Worm (Caenorhabditis elegans) whole organism, L1 larva: ENCODE measurements around the gene tbx-34.

Source experiments
- C16A3.4 ChIP-seq: fragments of 150-350 bp; optimal IDR thresholded peaks from 2 replicates; lab custom pipeline; 2014; ENCODE audit warnings: missing biosample characterization, missing genetic modification characterization
- Y116A8C.19 ChIP-seq: sonication (generic microtip); optimal IDR thresholded peaks from 2 replicates; lab custom pipeline; 2016; ENCODE audit warnings: missing compliant biosample characterization, missing genetic modification characterization, borderline replicate concordance
- ceh-63 ChIP-seq: fragments of 200-800 bp; sonication (Bioruptor generic); optimal IDR thresholded peaks from 2 replicates; lab custom pipeline; 2018; ENCODE audit warnings: mild to moderate bottlenecking, missing genetic modification characterization, missing compliant biosample characterization
- ceh-88 ChIP-seq: fragments of 200-800 bp; sonication (Bioruptor generic); IDR thresholded peaks from 2 replicates; pipeline ENCODE4 v1.3.6; 2022; ENCODE audit warnings: missing genetic modification characterization, missing compliant biosample characterization
- ceh-90 ChIP-seq: sonication (generic microtip); optimal IDR thresholded peaks from 2 replicates; lab custom pipeline; 2016; ENCODE audit warnings: missing genetic modification characterization, missing compliant biosample characterization
- ces-1 ChIP-seq: fragments of 150-350 bp; optimal IDR thresholded peaks from 2 replicates; lab custom pipeline; 2014; ENCODE audit warnings: missing biosample characterization, missing genetic modification reagents, missing genetic modification characterization
- dpl-1 ChIP-seq, 3 experiments: fragments of 150-350 bp in 2 of 3; sonication (generic microtip) in 1 of 3; optimal IDR thresholded peaks; 2 replicates each; lab custom pipeline; 2014 to 2017; ENCODE audit warnings: missing biosample characterization in 3 of 3, missing genetic modification characterization in 3 of 3, missing genetic modification reagents in 3 of 3
- dsc-1 ChIP-seq: sonication (generic microtip); optimal IDR thresholded peaks from 2 replicates; lab custom pipeline; 2016; ENCODE audit warnings: mild to moderate bottlenecking, missing genetic modification characterization, missing compliant biosample characterization
- egl-27 ChIP-seq, 2 experiments: fragments of 150-350 bp in 1 of 2; sonication (generic microtip); optimal IDR thresholded peaks; 3 replicates each; lab custom pipeline; 2017 to 2018; ENCODE audit warnings: missing biosample characterization in 2 of 2, missing genetic modification characterization in 2 of 2, missing genetic modification reagents in 2 of 2
- ets-5 ChIP-seq: fragments of 200-800 bp; sonication (Bioruptor generic); IDR thresholded peaks from 2 replicates; pipeline ENCODE4 v1.3.6; 2022; ENCODE audit warnings: missing genetic modification characterization, missing compliant biosample characterization
- fos-1 ChIP-seq: fragments of 150-350 bp; optimal IDR thresholded peaks from 2 replicates; lab custom pipeline; 2014; ENCODE audit warnings: missing biosample characterization, missing genetic modification characterization
- hpl-2 ChIP-seq: fragments of 150-350 bp; optimal IDR thresholded peaks from 2 replicates; lab custom pipeline; 2014; ENCODE audit warnings: missing biosample characterization, missing genetic modification reagents, missing genetic modification characterization
- lin-39 ChIP-seq: fragments of 150-350 bp; optimal IDR thresholded peaks from 2 replicates; lab custom pipeline; 2014; ENCODE audit warnings: missing biosample characterization, missing genetic modification reagents, missing genetic modification characterization
- lsy-2 ChIP-seq, 2 experiments: fragments of 150-350 bp; optimal IDR thresholded peaks; 2 replicates each; lab custom pipeline; 2014; ENCODE audit warnings: missing biosample characterization in 2 of 2, missing genetic modification characterization in 2 of 2
- mab-9 ChIP-seq: fragments of 200-800 bp; sonication (Bioruptor generic); IDR thresholded peaks from 2 replicates; pipeline ENCODE4 v1.3.6; 2022; ENCODE audit warnings: missing genetic modification reagents, missing genetic modification characterization, missing compliant biosample characterization
- mdl-1 ChIP-seq, 2 experiments: fragments of 150-350 bp; optimal IDR thresholded peaks; 2 replicates each; lab custom pipeline; 2014 to 2017; ENCODE audit warnings: missing biosample characterization in 2 of 2, missing genetic modification characterization in 2 of 2, inconsistent platforms in 1 of 2
- mep-1 ChIP-seq: fragments of 150-350 bp; optimal IDR thresholded peaks from 2 replicates; lab custom pipeline; 2014; ENCODE audit warnings: missing biosample characterization, missing genetic modification characterization
- nhr-20 ChIP-seq: sonication (generic microtip); optimal IDR thresholded peaks from 2 replicates; lab custom pipeline; 2016; ENCODE audit warnings: mild to moderate bottlenecking, missing genetic modification characterization, missing compliant biosample characterization
- nhr-71 ChIP-seq: sonication (generic microtip); optimal IDR thresholded peaks from 2 replicates; lab custom pipeline; 2016; ENCODE audit warnings: mild to moderate bottlenecking, missing genetic modification characterization, moderate library complexity, missing compliant biosample characterization
- nhr-76 ChIP-seq: sonication (generic microtip); optimal IDR thresholded peaks from 2 replicates; lab custom pipeline; 2017; ENCODE audit warnings: missing biosample characterization, missing genetic modification characterization
- nhr-77 ChIP-seq: fragments of 150-350 bp; optimal IDR thresholded peaks from 2 replicates; lab custom pipeline; 2014; ENCODE audit warnings: missing biosample characterization, missing genetic modification characterization
- nhr-84 ChIP-seq: sonication (generic microtip); optimal IDR thresholded peaks from 2 replicates; lab custom pipeline; 2017; ENCODE audit warnings: missing biosample characterization, missing genetic modification characterization
- nhr-90 ChIP-seq: sonication (generic microtip); optimal IDR thresholded peaks from 2 replicates; lab custom pipeline; 2016; ENCODE audit warnings: mild to moderate bottlenecking, missing genetic modification characterization, missing compliant biosample characterization; ENCODE audit not compliant: poor library complexity
- pag-3 ChIP-seq: sonication (generic microtip); optimal IDR thresholded peaks from 2 replicates; lab custom pipeline; 2017; ENCODE audit warnings: missing genetic modification characterization, mild to moderate bottlenecking, missing compliant biosample characterization, antibody characterized with exemption, borderline replicate concordance; ENCODE audit not compliant: insufficient read depth
- rnt-1 ChIP-seq: sonication (generic microtip); optimal IDR thresholded peaks from 2 replicates; lab custom pipeline; 2016; ENCODE audit warnings: mild to moderate bottlenecking, missing genetic modification characterization, moderate library complexity, missing compliant biosample characterization
- snu-23 ChIP-seq: sonication (generic microtip); optimal IDR thresholded peaks from 2 replicates; lab custom pipeline; 2016; ENCODE audit warnings: missing genetic modification characterization, missing compliant biosample characterization
- tlp-1 ChIP-seq: fragments of 150-350 bp; optimal IDR thresholded peaks from 2 replicates; lab custom pipeline; 2014; ENCODE audit warnings: missing biosample characterization, missing genetic modification characterization
- unc-30 ChIP-seq: sonication (generic microtip); optimal IDR thresholded peaks from 2 replicates; lab custom pipeline; 2017; ENCODE audit warnings: missing biosample characterization, missing genetic modification characterization
- vab-15 ChIP-seq: sonication (generic microtip); optimal IDR thresholded peaks from 2 replicates; lab custom pipeline; 2017; ENCODE audit warnings: missing genotype, mild to moderate bottlenecking, missing genetic modification characterization, missing compliant biosample characterization
- xbp-1 ChIP-seq: sonication (generic microtip); optimal IDR thresholded peaks from 2 replicates; lab custom pipeline; 2016; ENCODE audit warnings: missing genetic modification characterization, missing compliant biosample characterization
- zip-4 ChIP-seq: fragments of 200-800 bp; sonication (Bioruptor generic); optimal IDR thresholded peaks from 2 replicates; lab custom pipeline; 2018; ENCODE audit warnings: mild to moderate bottlenecking, missing genetic modification characterization, moderate library complexity, missing compliant biosample characterization
- ztf-11 ChIP-seq, 2 experiments: sonication (generic microtip); optimal IDR thresholded peaks; 2 replicates each; lab custom pipeline; 2016 to 2017; ENCODE audit warnings: missing genetic modification characterization in 2 of 2, missing biosample characterization in 1 of 2, missing compliant biosample characterization in 1 of 2

The tbx-34 gene

DNA sequence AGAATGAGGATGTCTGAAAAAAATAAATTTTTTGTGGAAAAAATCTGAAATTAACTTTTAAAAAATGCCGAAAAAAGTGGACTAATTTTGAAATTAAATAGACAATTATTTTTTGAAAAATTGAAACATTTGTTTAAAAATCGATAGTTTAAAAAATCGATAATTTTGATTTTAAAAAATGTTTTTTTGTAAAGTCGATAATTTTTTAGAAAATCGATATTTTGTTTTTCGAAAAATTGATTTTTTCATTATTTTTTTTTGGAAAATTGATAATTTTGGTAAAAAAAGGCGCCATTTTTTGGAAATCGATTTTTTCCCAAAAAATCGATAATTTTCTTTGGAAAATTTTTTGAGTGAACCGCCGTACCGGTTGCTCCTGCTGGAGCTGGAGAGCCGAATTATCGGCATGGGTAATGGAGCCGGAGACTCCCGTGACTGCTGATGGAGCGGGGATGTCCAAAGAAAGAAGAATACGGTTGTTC lies 45.8 kb downstream of the tbx-34 start:
- TF ChIP-seq ztf-11 (tag; optimal IDR thresholded peaks at IDR 0.05; lab: Kevin White, UChicago) (no peak), nhr-77 (no peak), fos-1 (no peak), hpl-2 (GFP tag; lab: Kevin White, UChicago) (no peak), mep-1 (tag; lab: Kevin White, UChicago) (no peak), rnt-1 (no peak), pag-3 (tag; lab: Kevin White, UChicago) (no peak), ceh-88 (GFP tag; lab: Robert Waterston, UW) (no peak), ceh-90 (no peak)

DNA sequence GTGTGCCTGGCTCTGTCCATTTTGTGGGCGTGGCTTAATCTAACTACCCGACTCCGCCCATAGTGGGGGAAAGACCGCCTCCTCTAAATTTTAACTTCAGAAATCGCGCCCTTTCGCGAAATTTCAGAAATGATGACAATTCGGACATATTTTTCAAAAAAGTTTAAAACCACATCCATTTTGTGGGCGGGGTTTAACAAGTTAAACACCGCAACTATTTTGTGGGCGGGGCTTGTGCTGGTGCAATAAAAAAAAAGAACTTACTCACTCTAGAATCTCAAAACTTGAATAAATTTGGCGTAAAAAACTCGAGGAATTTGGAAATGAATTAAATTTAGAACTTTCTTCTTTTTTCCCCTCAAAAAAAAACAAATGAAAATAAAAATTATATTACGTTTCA lies 47.5 kb downstream of the tbx-34 start:
- TF ChIP-seq egl-27 (tag; optimal IDR thresholded peaks at IDR 0.05; lab: Kevin White, UChicago) (no peak), ets-5 (GFP tag; lab: Robert Waterston, UW) (no peak), rnt-1 (no peak), vab-15 (tag; lab: Kevin White, UChicago) (no peak), nhr-77 (no peak), xbp-1 (tag; lab: Kevin White, UChicago) (no peak), nhr-90 (no peak), lin-39 (no peak), mdl-1 (tag; optimal IDR thresholded peaks at IDR 0.05; lab: Kevin White, UChicago) (no peak), mab-9 (GFP tag; lab: Robert Waterston, UW) (no peak)

DNA sequence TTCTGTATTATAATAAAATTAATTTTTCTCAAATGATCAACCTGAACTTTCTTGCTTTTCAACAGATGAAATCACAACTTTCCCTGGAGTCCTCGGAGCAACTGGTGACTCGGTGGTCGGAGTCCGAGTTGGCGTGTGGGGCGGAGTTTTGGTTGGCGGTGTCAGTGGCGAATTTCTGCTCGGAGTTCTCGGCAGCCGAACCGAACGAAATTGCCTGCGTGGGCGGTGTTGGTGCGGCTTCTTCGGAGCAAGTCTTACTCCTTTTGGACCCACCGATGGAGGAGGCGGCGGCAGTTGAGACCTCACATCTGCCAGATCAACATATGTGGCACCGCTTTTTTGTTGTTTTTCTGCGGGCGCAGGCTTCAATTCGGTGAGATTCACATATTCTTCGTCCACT lies 48.4 kb downstream of the tbx-34 start:
- TF ChIP-seq dpl-1 (GFP tag; optimal IDR thresholded peaks at IDR 0.05; lab: Kevin White, UChicago), result no peak
- TF ChIP-seq lsy-2 (tag; optimal IDR thresholded peaks at IDR 0.05; lab: Kevin White, UChicago), result no peak
- no peak for TF ChIP-seq fos-1
- no peak for TF ChIP-seq zip-4 (GFP tag; lab: Kevin White, UChicago)
- TF ChIP-seq Y116A8C.19 (tag; lab: Kevin White, UChicago), result no peak
- no peak for TF ChIP-seq unc-30 (tag; lab: Kevin White, UChicago)
- TF ChIP-seq nhr-71 (tag; lab: Kevin White, UChicago), result no peak
- no peak for TF ChIP-seq snu-23 (GFP tag; lab: Kevin White, UChicago)
- no peak for TF ChIP-seq ceh-63 (GFP tag; lab: Kevin White, UChicago)
- TF ChIP-seq pag-3 (tag; lab: Kevin White, UChicago), result no peak
- TF ChIP-seq nhr-20 (tag; lab: Kevin White, UChicago), result no peak
- no peak for TF ChIP-seq tlp-1
- no peak for TF ChIP-seq nhr-76
- TF ChIP-seq nhr-84 (tag; lab: Kevin White, UChicago), result no peak
- TF ChIP-seq C16A3.4, result no peak
- no peak for TF ChIP-seq ces-1 (GFP tag; lab: Kevin White, UChicago)
- no peak for TF ChIP-seq dsc-1 (tag; lab: Kevin White, UChicago)
